Worm (Caenorhabditis elegans) whole organism, young adult: ENCODE data around the gene C46A5.6.

Experiments
- B0035.1 ChIP-seq: sonication (generic microtip); optimal IDR thresholded peaks from 2 replicates; lab custom pipeline; 2016; ENCODE audit warnings: missing genetic modification characterization, mild to moderate bottlenecking, missing compliant biosample characterization, missing genotype, missing genetic modification reagents
- B0261.1 ChIP-seq: sonication (generic microtip); optimal IDR thresholded peaks from 2 replicates; lab custom pipeline; 2016; ENCODE audit warnings: mild to moderate bottlenecking, missing genetic modification characterization, moderate library complexity, missing compliant biosample characterization
- B0336.3 ChIP-seq: fragments of 200-800 bp; sonication (Bioruptor generic); IDR thresholded peaks from 2 replicates; pipeline ENCODE4 v1.3.6; 2022; ENCODE audit warnings: missing genetic modification characterization, missing compliant biosample characterization
- D2030.7 ChIP-seq: fragments of 200-800 bp; sonication (Bioruptor generic); IDR thresholded peaks from 2 replicates; pipeline ENCODE4 v1.3.6; 2022; ENCODE audit warnings: missing genetic modification reagents, missing genetic modification characterization, missing compliant biosample characterization
- F10E7.11 ChIP-seq: sonication (generic microtip); optimal IDR thresholded peaks from 2 replicates; lab custom pipeline; 2017; ENCODE audit warnings: mild to moderate bottlenecking, missing genetic modification characterization, moderate library complexity, missing compliant biosample characterization
- F22D6.2 ChIP-seq: sonication (generic microtip); optimal IDR thresholded peaks from 2 replicates; lab custom pipeline; 2016; ENCODE audit warnings: mild to moderate bottlenecking, missing genetic modification characterization, missing compliant biosample characterization
- F23B12.7 ChIP-seq: sonication (generic microtip); optimal IDR thresholded peaks from 2 replicates; lab custom pipeline; 2017; ENCODE audit warnings: missing genetic modification characterization, mild to moderate bottlenecking, missing compliant biosample characterization, antibody characterized with exemption, moderate library complexity; ENCODE audit not compliant: insufficient read depth
- F49E8.2 ChIP-seq: sonication (generic microtip); optimal IDR thresholded peaks from 3 replicates; lab custom pipeline; 2017; ENCODE audit warnings: missing genetic modification characterization, mild to moderate bottlenecking, missing compliant biosample characterization, antibody characterized with exemption, moderate library complexity; ENCODE audit not compliant: insufficient read depth
- Y67H2A.10 ChIP-seq: fragments of 200-800 bp; sonication (Bioruptor generic); conservative IDR thresholded peaks from 2 replicates; pipeline ENCODE4 v1.3.6; 2022; ENCODE audit warnings: missing genetic modification reagents, missing genetic modification characterization, missing compliant biosample characterization
- ZK185.1 ChIP-seq: sonication (generic microtip); optimal IDR thresholded peaks from 2 replicates; lab custom pipeline; 2016; ENCODE audit warnings: mild to moderate bottlenecking, missing genetic modification characterization, missing compliant biosample characterization; ENCODE audit not compliant: poor library complexity, severe bottlenecking
- akir-1 ChIP-seq: fragments of 200-800 bp; sonication (Bioruptor generic); optimal IDR thresholded peaks from 2 replicates; lab custom pipeline; 2018; ENCODE audit warnings: mild to moderate bottlenecking, missing genetic modification characterization, moderate library complexity, missing compliant biosample characterization
- ama-1 ChIP-seq, 3 experiments: fragments of 150-350 bp in 1 of 3; sonication (generic microtip) in 2 of 3; optimal IDR thresholded peaks; 2 replicates each; lab custom pipeline; 2014 to 2018; ENCODE audit warnings: missing biosample characterization in 2 of 3, missing genetic modification characterization in 2 of 3, missing genetic modification reagents in 2 of 3
- atf-7 ChIP-seq: sonication (generic microtip); optimal IDR thresholded peaks from 2 replicates; lab custom pipeline; 2017; ENCODE audit warnings: mild to moderate bottlenecking, missing genetic modification characterization, missing compliant biosample characterization
- attf-3 ChIP-seq: fragments of 200-800 bp; sonication (Bioruptor generic); conservative IDR thresholded peaks from 2 replicates; pipeline ENCODE4 v1.3.6; 2022; ENCODE audit warnings: missing genetic modification reagents, missing genetic modification characterization, missing compliant biosample characterization
- bed-1 ChIP-seq: fragments of 200-800 bp; sonication (Bioruptor generic); IDR thresholded peaks from 2 replicates; pipeline ENCODE4 v1.3.6; 2022; ENCODE audit warnings: missing genetic modification reagents, missing genetic modification characterization, missing compliant biosample characterization
- bed-2 ChIP-seq: fragments of 200-800 bp; sonication (Bioruptor generic); IDR thresholded peaks from 2 replicates; pipeline ENCODE4 v1.3.6; 2022; ENCODE audit warnings: missing genetic modification reagents, missing genetic modification characterization, missing compliant biosample characterization
- cebp-1 ChIP-seq, 2 experiments: fragments of 200-800 bp in 1 of 2; sonication (Bioruptor generic) in 1 of 2; sonication (generic microtip) in 1 of 2; IDR thresholded peaks in 1 of 2; optimal IDR thresholded peaks in 1 of 2; 2 replicates each; pipeline versions ENCODE4 v1.3.6 to Lab custom; 2017 to 2022; ENCODE audit warnings: missing compliant biosample characterization in 2 of 2, missing genetic modification characterization in 2 of 2, mild to moderate bottlenecking in 1 of 2, missing genetic modification reagents in 1 of 2, moderate library complexity in 1 of 2
- cebp-2 ChIP-seq: fragments of 200-800 bp; sonication (Bioruptor generic); IDR thresholded peaks from 2 replicates; pipeline ENCODE4 v1.3.6; 2022; ENCODE audit warnings: missing genetic modification characterization, missing compliant biosample characterization
- ceh-91 ChIP-seq: fragments of 200-800 bp; sonication (Bioruptor generic); IDR thresholded peaks from 2 replicates; pipeline ENCODE4 v1.3.6; 2022; ENCODE audit warnings: missing genetic modification reagents, missing genetic modification characterization, missing compliant biosample characterization
- efl-1 ChIP-seq: fragments of 150-350 bp; optimal IDR thresholded peaks from 2 replicates; lab custom pipeline; 2014; ENCODE audit warnings: missing biosample characterization, missing genetic modification reagents, missing genetic modification characterization
- egl-18 ChIP-seq: fragments of 200-800 bp; sonication (Bioruptor generic); IDR thresholded peaks from 2 replicates; pipeline ENCODE4 v1.3.6; 2022; ENCODE audit warnings: missing genetic modification reagents, missing genetic modification characterization, missing compliant biosample characterization
- egl-44 ChIP-seq: fragments of 200-800 bp; sonication (Bioruptor generic); IDR thresholded peaks from 2 replicates; pipeline ENCODE4 v1.3.6; 2022; ENCODE audit warnings: missing genetic modification reagents, missing genetic modification characterization, missing compliant biosample characterization
- ekl-4 ChIP-seq: fragments of 200-800 bp; sonication (Bioruptor generic); IDR thresholded peaks from 2 replicates; pipeline ENCODE4 v1.3.6; 2022; ENCODE audit warnings: missing genetic modification reagents, missing genetic modification characterization, missing compliant biosample characterization
- ets-4 ChIP-seq: fragments of 200-800 bp; sonication (Bioruptor generic); optimal IDR thresholded peaks from 2 replicates; lab custom pipeline; 2018; ENCODE audit warnings: mild to moderate bottlenecking, missing genetic modification characterization, missing compliant biosample characterization
- gei-17 ChIP-seq: fragments of 200-800 bp; sonication (Bioruptor generic); optimal IDR thresholded peaks from 2 replicates; lab custom pipeline; 2018; ENCODE audit warnings: mild to moderate bottlenecking, missing genetic modification characterization, missing compliant biosample characterization
- hlh-12 ChIP-seq: sonication (generic microtip); optimal IDR thresholded peaks from 2 replicates; lab custom pipeline; 2016; ENCODE audit warnings: missing genetic modification characterization, missing compliant biosample characterization
- hmg-20 ChIP-seq: fragments of 200-800 bp; sonication (Bioruptor generic); IDR thresholded peaks from 2 replicates; pipeline ENCODE4 v1.3.6; 2022; ENCODE audit warnings: missing genetic modification reagents, missing genetic modification characterization, missing compliant biosample characterization
- hrde-1 ChIP-seq: sonication (generic microtip); optimal IDR thresholded peaks from 2 replicates; lab custom pipeline; 2016; ENCODE audit warnings: missing genetic modification characterization, mild to moderate bottlenecking, missing compliant biosample characterization, moderate library complexity, missing genotype, missing genetic modification reagents, borderline replicate concordance
- let-607 ChIP-seq, 2 experiments: fragments of 200-800 bp in 1 of 2; sonication (Bioruptor generic) in 1 of 2; sonication (generic microtip) in 1 of 2; optimal IDR thresholded peaks; 2 replicates each; lab custom pipeline; 2016 to 2018; ENCODE audit warnings: mild to moderate bottlenecking in 2 of 2, missing compliant biosample characterization in 2 of 2, missing genetic modification characterization in 2 of 2, moderate library complexity in 2 of 2, missing genotype in 1 of 2
- lin-54 ChIP-seq: fragments of 200-800 bp; sonication (Bioruptor generic); optimal IDR thresholded peaks from 2 replicates; lab custom pipeline; 2018; ENCODE audit warnings: mild to moderate bottlenecking, missing genetic modification characterization, missing compliant biosample characterization
- madf-8 ChIP-seq: fragments of 200-800 bp; sonication (Bioruptor generic); conservative IDR thresholded peaks from 2 replicates; pipeline ENCODE4 v1.3.6; 2022; ENCODE audit warnings: missing genetic modification reagents, missing genetic modification characterization, missing compliant biosample characterization
- nfyb-1 ChIP-seq: fragments of 200-800 bp; sonication (Bioruptor generic); IDR thresholded peaks from 2 replicates; pipeline ENCODE4 v1.3.6; 2022; ENCODE audit warnings: missing genetic modification reagents, missing genetic modification characterization, missing compliant biosample characterization
- nhr-27 ChIP-seq: fragments of 200-800 bp; sonication (Bioruptor generic); optimal IDR thresholded peaks from 2 replicates; lab custom pipeline; 2018; ENCODE audit warnings: mild to moderate bottlenecking, missing genetic modification characterization, moderate library complexity, missing compliant biosample characterization
- nhr-80 ChIP-seq: sonication (generic microtip); optimal IDR thresholded peaks from 2 replicates; lab custom pipeline; 2016; ENCODE audit warnings: missing genetic modification characterization, missing compliant biosample characterization
- rpc-1 ChIP-seq, 2 experiments: fragments of 150-350 bp in 1 of 2; sonication (generic microtip) in 1 of 2; optimal IDR thresholded peaks; 2 replicates each; lab custom pipeline; 2014 to 2018; ENCODE audit warnings: missing biosample characterization in 1 of 2, missing genetic modification characterization in 1 of 2, missing genetic modification reagents in 1 of 2, missing genotype in 1 of 2
- sdz-38 ChIP-seq: sonication (generic microtip); optimal IDR thresholded peaks from 2 replicates; lab custom pipeline; 2016; ENCODE audit warnings: missing genotype, missing genetic modification characterization, missing compliant biosample characterization
- snpc-1.1 ChIP-seq: sonication (generic microtip); optimal IDR thresholded peaks from 2 replicates; lab custom pipeline; 2017; ENCODE audit warnings: missing genetic modification characterization, mild to moderate bottlenecking, missing compliant biosample characterization, antibody characterized with exemption, moderate library complexity, missing genotype, missing genetic modification reagents; ENCODE audit not compliant: insufficient read depth
- snpc-1.3 ChIP-seq: sonication (generic microtip); optimal IDR thresholded peaks from 2 replicates; lab custom pipeline; 2017; ENCODE audit warnings: missing genetic modification characterization, mild to moderate bottlenecking, missing compliant biosample characterization, antibody characterized with exemption, moderate library complexity, missing genotype, missing genetic modification reagents; ENCODE audit not compliant: insufficient read depth
- somi-1 ChIP-seq: fragments of 200-800 bp; sonication (Bioruptor generic); optimal IDR thresholded peaks from 2 replicates; lab custom pipeline; 2018; ENCODE audit warnings: mild to moderate bottlenecking, missing genetic modification characterization, missing compliant biosample characterization
- tbp1 ChIP-seq: fragments of 200-800 bp; sonication (Bioruptor generic); optimal IDR thresholded peaks from 2 replicates; lab custom pipeline; 2018; ENCODE audit warnings: mild to moderate bottlenecking, missing genetic modification characterization, missing compliant biosample characterization
- tbx-9 ChIP-seq: sonication (generic microtip); optimal IDR thresholded peaks from 2 replicates; lab custom pipeline; 2016; ENCODE audit warnings: borderline replicate concordance, missing genetic modification characterization, inconsistent platforms, missing compliant biosample characterization
- unc-130 ChIP-seq: sonication (generic microtip); optimal IDR thresholded peaks from 2 replicates; lab custom pipeline; 2016; ENCODE audit warnings: missing genetic modification reagents, missing genetic modification characterization, missing compliant biosample characterization
- zfh-2 ChIP-seq: fragments of 200-800 bp; sonication (Bioruptor generic); conservative IDR thresholded peaks from 2 replicates; pipeline ENCODE4 v1.3.6; 2022; ENCODE audit warnings: missing genetic modification reagents, missing genetic modification characterization, missing compliant biosample characterization
- ztf-28 ChIP-seq: fragments of 200-800 bp; sonication (Bioruptor generic); IDR thresholded peaks from 2 replicates; pipeline ENCODE4 v1.3.6; 2022; ENCODE audit warnings: missing genetic modification reagents, missing genetic modification characterization, missing compliant biosample characterization

The C46A5.6 gene

ce11 chrIV:7790801-7791588 lies 27.3 kb upstream of the C46A5.6 start, which contains the start of gene rsp-6 (continued):
- TF ChIP-seq sdz-38 (tag; lab: Kevin White, UChicago) (no peak), ceh-91 (peak; percentile 90), somi-1 (GFP tag; lab: Kevin White, UChicago) (no peak), lin-54 (peak; percentile 88), egl-18 (GFP tag; lab: Robert Waterston, UW) (no peak), snpc-1.1 (tag; lab: Kevin White, UChicago) (peak; percentile 43), snpc-1.3 (peak; percentile 80), gei-17 (no peak), nfyb-1 (GFP tag; lab: Robert Waterston, UW) (peak; percentile 77), hmg-20 (GFP tag; lab: Robert Waterston, UW) (no peak), hlh-12 (tag; lab: Kevin White, UChicago) (no peak), ZK185.1 (tag; lab: Kevin White, UChicago) (peak; percentile 82), rpc-1 (optimal IDR thresholded peaks at IDR 0.05; lab: Kevin White, UChicago) (no peak), rpc-1 (tag; optimal IDR thresholded peaks at IDR 0.05; lab: Kevin White, UChicago) (no peak), unc-130 (peak; percentile 66), akir-1 (GFP tag; lab: Kevin White, UChicago) (no peak), bed-1 (GFP tag; lab: Robert Waterston, UW) (no peak), B0336.3 (GFP tag; lab: Robert Waterston, UW) (peak; percentile 66), atf-7 (tag; lab: Kevin White, UChicago) (no peak), nhr-27 (no peak), ama-1 (optimal IDR thresholded peaks at IDR 0.05; lab: Kevin White, UChicago) (peak; percentile 28), ama-1 (GFP tag; optimal IDR thresholded peaks at IDR 0.05; lab: Kevin White, UChicago) (peak in 1 of 2 experiments; percentile 29), attf-3 (GFP tag; lab: Robert Waterston, UW) (peak; percentile 30; the same call in 1 of the 2 replicates), F49E8.2 (peak; percentile 83), nhr-80 (tag; lab: Kevin White, UChicago) (peak; percentile 17), B0035.1 (tag; lab: Kevin White, UChicago) (no peak), F10E7.11 (tag; lab: Kevin White, UChicago) (no peak), let-607 (tag; optimal IDR thresholded peaks at IDR 0.05; lab: Kevin White, UChicago) (peak in 1 of 2 experiments; percentile 60), F22D6.2 (no peak), ztf-28 (GFP tag; lab: Robert Waterston, UW) (0 out of 2 replicates have a peak, but pooled peaks have one; percentile 8), zfh-2 (GFP tag; lab: Robert Waterston, UW) (no peak), hrde-1 (no peak), bed-2 (GFP tag; lab: Robert Waterston, UW) (no peak), cebp-1 (GFP tag; IDR thresholded peaks at IDR 0.05; lab: Robert Waterston, UW) (peak; percentile 76), cebp-1 (tag; optimal IDR thresholded peaks at IDR 0.05; lab: Kevin White, UChicago) (peak; percentile 84), tbx-9 (no peak), D2030.7 (peak; percentile 83), ets-4 (GFP tag; lab: Kevin White, UChicago) (no peak), F23B12.7 (tag; lab: Kevin White, UChicago) (peak; percentile 81), ekl-4 (GFP tag; lab: Robert Waterston, UW) (peak; percentile 85), tbp1 (peak; percentile 58), efl-1 (peak; percentile 93), B0261.1 (tag; lab: Kevin White, UChicago) (no peak), cebp-2 (GFP tag; lab: Robert Waterston, UW) (no peak), egl-44 (no peak), madf-8 (GFP tag; lab: Robert Waterston, UW) (peak; percentile 81), Y67H2A.10 (GFP tag; lab: Robert Waterston, UW) (peak; percentile 18; the same call in 1 of the 2 replicates)
